Fruit fly (Drosophila melanogaster) whole organism, embryonic: ENCODE measurements around the gene CG10959.

Experiments used
- Asciz ChIP-seq: fragments of 200-800 bp; sonication (Bioruptor generic); optimal IDR thresholded peaks from 2 replicates; lab custom pipeline; 2017; ENCODE audit warnings: missing biosample characterization, mild to moderate bottlenecking, missing genetic modification characterization, missing genetic modification reagents
- Atf3 ChIP-seq: fragments of 200-800 bp; sonication (Bioruptor generic); optimal IDR thresholded peaks from 3 replicates; lab custom pipeline; 2016; ENCODE audit warnings: missing biosample characterization, missing genetic modification characterization
- CG10959 ChIP-seq: fragments of 200-800 bp; sonication (Bioruptor generic); IDR thresholded peaks from 2 replicates; pipeline ENCODE4 v1.3.6; 2022; ENCODE audit warnings: missing biosample characterization, missing genetic modification characterization
- CG12155 ChIP-seq: fragments of 200-800 bp; sonication (Bioruptor generic); optimal IDR thresholded peaks from 3 replicates; lab custom pipeline; 2016; ENCODE audit warnings: missing biosample characterization, missing genetic modification characterization
- CG12299 ChIP-seq: fragments of 200-800 bp; sonication (Bioruptor generic); optimal IDR thresholded peaks from 2 replicates; lab custom pipeline; 2018; ENCODE audit warnings: missing biosample characterization, mild to moderate bottlenecking, missing genetic modification characterization
- CG13894 ChIP-seq: fragments of 200-800 bp; sonication (Bioruptor generic); optimal IDR thresholded peaks from 3 replicates; lab custom pipeline; 2018; ENCODE audit warnings: missing biosample characterization, mild to moderate bottlenecking, missing genetic modification characterization, moderate library complexity
- CG1529 ChIP-seq: fragments of 200-800 bp; sonication (Bioruptor generic); optimal IDR thresholded peaks from 3 replicates; lab custom pipeline; 2018; ENCODE audit warnings: missing biosample characterization, missing genetic modification characterization
- CG16815 ChIP-seq: fragments of 200-800 bp; sonication (Bioruptor generic); optimal IDR thresholded peaks from 3 replicates; lab custom pipeline; 2017; ENCODE audit warnings: missing biosample characterization, mild to moderate bottlenecking, missing genetic modification characterization
- CG17359 ChIP-seq: fragments of 200-800 bp; sonication (Bioruptor generic); optimal IDR thresholded peaks from 3 replicates; lab custom pipeline; 2018; ENCODE audit warnings: missing biosample characterization, mild to moderate bottlenecking, missing genetic modification characterization, moderate library complexity
- CG2712 ChIP-seq: fragments of 200-800 bp; optimal IDR thresholded peaks from 3 replicates; lab custom pipeline; 2019; ENCODE audit warnings: missing biosample characterization, mild to moderate bottlenecking, missing genetic modification characterization, moderate library complexity
- CG30403 ChIP-seq: fragments of 200-800 bp; sonication (Bioruptor generic); optimal IDR thresholded peaks from 3 replicates; lab custom pipeline; 2016; ENCODE audit warnings: missing biosample characterization, missing genetic modification characterization
- CG3065 ChIP-seq: fragments of 200-800 bp; sonication (Bioruptor generic); optimal IDR thresholded peaks from 2 replicates; lab custom pipeline; 2016; ENCODE audit warnings: missing biosample characterization, missing genetic modification characterization
- CG3838 ChIP-seq: fragments of 200-800 bp; sonication (Bioruptor generic); optimal IDR thresholded peaks from 3 replicates; lab custom pipeline; 2016; ENCODE audit warnings: missing biosample characterization, missing genetic modification characterization
- CG3995 ChIP-seq: fragments of 200-800 bp; sonication (Bioruptor generic); optimal IDR thresholded peaks from 3 replicates; lab custom pipeline; 2016; ENCODE audit warnings: missing biosample characterization, missing genetic modification characterization
- CG42726 ChIP-seq: fragments of 200-800 bp; sonication (Bioruptor generic); IDR thresholded peaks from 2 replicates; pipeline ENCODE4 v1.3.6; 2022; ENCODE audit warnings: missing biosample characterization, missing genetic modification characterization; ENCODE audit not compliant: partially characterized antibody
- CG43689 ChIP-seq: fragments of 200-800 bp; sonication (Bioruptor generic); IDR thresholded peaks from 2 replicates; pipeline ENCODE4 v1.3.6; 2022; ENCODE audit warnings: missing biosample characterization, missing genetic modification characterization
- CG5245 ChIP-seq: fragments of 200-800 bp; sonication (Bioruptor generic); optimal IDR thresholded peaks from 3 replicates; lab custom pipeline; 2016; ENCODE audit warnings: missing biosample characterization, missing genetic modification characterization
- CG6175 ChIP-seq: fragments of 200-800 bp; sonication (Bioruptor generic); IDR thresholded peaks from 3 replicates; pipeline ENCODE4 v1.3.6; 2022; ENCODE audit warnings: missing biosample characterization, missing genetic modification characterization
- CG9215 ChIP-seq: fragments of 200-800 bp; sonication (Bioruptor generic); IDR thresholded peaks from 2 replicates; pipeline ENCODE4 v1.3.6; 2022; ENCODE audit warnings: missing biosample characterization, missing genetic modification characterization
- CG9727 ChIP-seq: fragments of 200-800 bp; sonication (Bioruptor generic); optimal IDR thresholded peaks from 3 replicates; lab custom pipeline; 2017; ENCODE audit warnings: missing biosample characterization, mild to moderate bottlenecking, missing genetic modification characterization
- Chrac-16 ChIP-seq: fragments of 200-800 bp; sonication (Bioruptor generic); optimal IDR thresholded peaks from 3 replicates; lab custom pipeline; 2016; ENCODE audit warnings: missing biosample characterization, missing genetic modification characterization
- CrebB ChIP-seq: fragments of 200-800 bp; sonication (Bioruptor generic); optimal IDR thresholded peaks from 3 replicates; lab custom pipeline; 2018; ENCODE audit warnings: missing biosample characterization, mild to moderate bottlenecking, missing genetic modification characterization
- Dfd ChIP-seq, 2 experiments: fragments of >200 bp; optimal IDR thresholded peaks; 2 replicates each; lab custom pipeline; 2017; ENCODE audit warnings: missing biosample characterization in 2 of 2, missing genetic modification characterization in 2 of 2
- Dp ChIP-seq: fragments of 200-800 bp; sonication (Bioruptor generic); optimal IDR thresholded peaks from 2 replicates; lab custom pipeline; 2018; ENCODE audit warnings: missing biosample characterization, mild to moderate bottlenecking, missing genetic modification characterization, moderate library complexity
- Drgx ChIP-seq: fragments of 200-800 bp; sonication (Bioruptor generic); IDR thresholded peaks from 2 replicates; pipeline ENCODE4 v1.3.6; 2022; ENCODE audit warnings: missing biosample characterization, missing genetic modification characterization
- Elba2 ChIP-seq: fragments of 200-800 bp; sonication (Bioruptor generic); optimal IDR thresholded peaks from 3 replicates; lab custom pipeline; 2016; ENCODE audit warnings: missing biosample characterization, missing genetic modification characterization
- Hmx ChIP-seq: fragments of 200-800 bp; sonication (Bioruptor generic); optimal IDR thresholded peaks from 2 replicates; lab custom pipeline; 2016; ENCODE audit warnings: missing biosample characterization, missing genetic modification characterization
- Lhr ChIP-seq: fragments of 200-800 bp; sonication (Bioruptor generic); optimal IDR thresholded peaks from 3 replicates; lab custom pipeline; 2017; ENCODE audit warnings: mild to moderate bottlenecking, missing biosample characterization, missing genetic modification reagents, missing genetic modification characterization
- Meics ChIP-seq: fragments of 200-800 bp; sonication (Bioruptor generic); optimal IDR thresholded peaks from 2 replicates; lab custom pipeline; 2017; ENCODE audit warnings: missing biosample characterization, mild to moderate bottlenecking, missing genetic modification characterization
- Oaz ChIP-seq: fragments of 200-800 bp; sonication (Bioruptor generic); IDR thresholded peaks from 2 replicates; pipeline ENCODE4 v1.3.6; 2022; ENCODE audit warnings: missing biosample characterization, missing genetic modification characterization
- Xbp1 ChIP-seq: fragments of 200-800 bp; sonication (Bioruptor generic); optimal IDR thresholded peaks from 3 replicates; lab custom pipeline; 2016; ENCODE audit warnings: missing biosample characterization, mild to moderate bottlenecking, missing genetic modification characterization
- az2 ChIP-seq: fragments of 200-800 bp; sonication (Bioruptor generic); optimal IDR thresholded peaks from 3 replicates; lab custom pipeline; 2016; ENCODE audit warnings: missing biosample characterization, missing genetic modification characterization
- corto ChIP-seq: fragments of 200-800 bp; sonication (Bioruptor generic); optimal IDR thresholded peaks from 2 replicates; lab custom pipeline; 2016; ENCODE audit warnings: missing biosample characterization, mild to moderate bottlenecking, missing genetic modification characterization, moderate library complexity
- esg ChIP-seq: fragments of 200-800 bp; sonication (Bioruptor generic); conservative IDR thresholded peaks from 2 replicates; pipeline ENCODE4 v1.3.6; 2022; ENCODE audit warnings: missing biosample characterization, missing genetic modification characterization
- gcm ChIP-seq: fragments of 200-800 bp; sonication (Bioruptor generic); optimal IDR thresholded peaks from 2 replicates; lab custom pipeline; 2019; ENCODE audit warnings: missing biosample characterization, mild to moderate bottlenecking, missing genetic modification characterization, moderate library complexity
- gsb-n ChIP-seq: fragments of 200-800 bp; sonication (Bioruptor generic); optimal IDR thresholded peaks from 3 replicates; lab custom pipeline; 2018; ENCODE audit warnings: missing biosample characterization, mild to moderate bottlenecking, missing genetic modification characterization
- gt ChIP-seq: fragments of 200-800 bp; sonication (Bioruptor generic); IDR thresholded peaks from 2 replicates; pipeline ENCODE4 v1.3.6; 2022; ENCODE audit warnings: missing biosample characterization, missing genetic modification characterization
- jigr1 ChIP-seq: fragments of 200-800 bp; sonication (Bioruptor generic); IDR thresholded peaks from 3 replicates; pipeline ENCODE4 v1.3.6; 2022; ENCODE audit warnings: missing biosample characterization, missing genetic modification characterization
- kay ChIP-seq: fragments of 200-800 bp; sonication (Bioruptor generic); optimal IDR thresholded peaks from 2 replicates; lab custom pipeline; 2016; ENCODE audit warnings: missing biosample characterization, missing genetic modification characterization
- lmd ChIP-seq: fragments of 200-800 bp; sonication (Bioruptor generic); IDR thresholded peaks from 2 replicates; pipeline ENCODE4 v1.3.6; 2022; ENCODE audit warnings: missing biosample characterization, missing genetic modification characterization
- otp ChIP-seq: fragments of 200-800 bp; sonication (Bioruptor generic); IDR thresholded peaks from 3 replicates; pipeline ENCODE4, ENCODE4 v1.3.6; 2022; ENCODE audit warnings: missing biosample characterization, missing genetic modification characterization
- pfk ChIP-seq: fragments of 200-800 bp; sonication (Bioruptor generic); optimal IDR thresholded peaks from 2 replicates; lab custom pipeline; 2018; ENCODE audit warnings: missing biosample characterization, mild to moderate bottlenecking, missing genetic modification characterization, moderate library complexity
- schlank ChIP-seq: fragments of 200-800 bp; sonication (Bioruptor generic); optimal IDR thresholded peaks from 2 replicates; lab custom pipeline; 2018; ENCODE audit warnings: missing biosample characterization, mild to moderate bottlenecking, missing genetic modification characterization
- scrt ChIP-seq: fragments of 200-800 bp; sonication (Bioruptor generic); optimal IDR thresholded peaks from 2 replicates; lab custom pipeline; 2018; ENCODE audit warnings: missing biosample characterization, mild to moderate bottlenecking, missing genetic modification characterization, moderate library complexity
- sens-2 ChIP-seq: fragments of 200-800 bp; sonication (Bioruptor generic); IDR thresholded peaks from 2 replicates; pipeline ENCODE4 v1.3.6; 2022; ENCODE audit warnings: missing biosample characterization, missing genetic modification characterization
- shn ChIP-seq: fragments of 200-800 bp; sonication (Bioruptor generic); optimal IDR thresholded peaks from 3 replicates; lab custom pipeline; 2016; ENCODE audit warnings: missing biosample characterization, missing genetic modification characterization
- sima ChIP-seq: fragments of 200-800 bp; sonication (Bioruptor generic); optimal IDR thresholded peaks from 2 replicates; lab custom pipeline; 2016; ENCODE audit warnings: missing biosample characterization, missing genetic modification characterization
- slp2 ChIP-seq: fragments of 200-800 bp; sonication (Bioruptor generic); optimal IDR thresholded peaks from 2 replicates; lab custom pipeline; 2016; ENCODE audit warnings: missing biosample characterization, missing genetic modification characterization
- so ChIP-seq: fragments of 200-800 bp; sonication (Bioruptor generic); IDR thresholded peaks from 3 replicates; pipeline ENCODE4 v1.3.6; 2022; ENCODE audit warnings: missing biosample characterization, missing genetic modification characterization
- tll ChIP-seq, 2 experiments: fragments of 200-800 bp in 1 of 2; fragments of >200 bp in 1 of 2; sonication (Bioruptor generic) in 1 of 2; optimal IDR thresholded peaks; 2 replicates each; lab custom pipeline; 2017 to 2019; ENCODE audit warnings: missing biosample characterization in 2 of 2, missing genetic modification characterization in 2 of 2, mild to moderate bottlenecking in 1 of 2, moderate library complexity in 1 of 2
- tup ChIP-seq: fragments of 200-800 bp; sonication (Bioruptor generic); optimal IDR thresholded peaks from 2 replicates; lab custom pipeline; 2016; ENCODE audit warnings: missing biosample characterization, mild to moderate bottlenecking, missing genetic modification characterization, moderate library complexity
- vvl ChIP-seq: fragments of 200-800 bp; sonication (Bioruptor generic); IDR thresholded peaks from 2 replicates; pipeline ENCODE4 v1.3.6; 2022; ENCODE audit warnings: missing biosample characterization, missing genetic modification characterization
- zfh1 ChIP-seq: fragments of 200-800 bp; sonication (Bioruptor generic); IDR thresholded peaks from 3 replicates; pipeline ENCODE4 v1.3.6; 2022; ENCODE audit warnings: missing biosample characterization, missing genetic modification characterization

Gene CG10959

DNA sequence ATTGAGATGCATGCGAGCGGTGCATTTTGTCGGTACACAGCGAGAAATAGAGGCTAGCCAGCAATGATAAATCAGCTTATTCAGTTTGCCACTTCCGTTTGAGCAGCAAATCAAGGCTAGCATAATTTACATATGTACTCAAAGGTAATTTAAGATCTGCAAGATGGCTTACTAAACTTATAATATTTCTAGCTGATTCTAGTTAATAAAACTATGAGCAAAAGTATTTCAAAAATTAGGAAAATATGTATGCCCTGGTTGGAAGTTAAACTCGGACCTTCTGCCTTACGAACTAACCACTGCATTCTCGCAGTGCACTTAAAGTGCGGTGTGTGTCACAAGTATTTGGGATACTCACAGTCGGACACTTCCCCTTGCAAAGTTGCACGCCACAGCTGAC lies 25.7 kb upstream of the CG10959 start (continued):
- no peak for TF ChIP-seq Oaz
- no peak for TF ChIP-seq CG6175 (GFP tag; lab: Robert Waterston, UW)
- TF ChIP-seq otp (GFP tag; lab: Robert Waterston, UW) = no peak
- TF ChIP-seq esg = no peak
- TF ChIP-seq so = no peak
- no peak for TF ChIP-seq tll (GFP tag; optimal IDR thresholded peaks at IDR 0.05; lab: Kevin White, UChicago)
- no peak for TF ChIP-seq Chrac-16 (GFP tag; lab: Kevin White, UChicago)
- TF ChIP-seq gt (GFP tag; lab: Robert Waterston, UW) = no peak
- TF ChIP-seq CG10959 = no peak
- no peak for TF ChIP-seq Hmx
- TF ChIP-seq kay = no peak
- no peak for TF ChIP-seq Xbp1 (GFP tag; lab: Kevin White, UChicago)
- no peak for TF ChIP-seq CrebB (tag; lab: Kevin White, UChicago)
- no peak for TF ChIP-seq Meics (GFP tag; lab: Kevin White, UChicago)
- no peak for TF ChIP-seq CG12299 (tag; lab: Kevin White, UChicago)
- TF ChIP-seq CG9215 (GFP tag; lab: Robert Waterston, UW) = no peak
- 0 out of 3 replicates have a peak, but pooled peaks have one; percentile 4 for TF ChIP-seq zfh1
- TF ChIP-seq gcm (GFP tag; lab: Kevin White, UChicago) = no peak
- TF ChIP-seq jigr1 (GFP tag; lab: Robert Waterston, UW) = no peak
- no peak for TF ChIP-seq CG12155 (GFP tag; lab: Kevin White, UChicago)
- TF ChIP-seq Dfd (GFP tag; optimal IDR thresholded peaks at IDR 0.05; lab: Kevin White, UChicago) = no peak
- peak; percentile 40 for TF ChIP-seq CG9727 (GFP tag; lab: Kevin White, UChicago)
- TF ChIP-seq pfk (GFP tag; lab: Kevin White, UChicago) = no peak
- TF ChIP-seq Dp = no peak
- TF ChIP-seq CG3838 (GFP tag; lab: Kevin White, UChicago) = no peak
- no peak for TF ChIP-seq CG16815
- no peak for TF ChIP-seq CG42726
- TF ChIP-seq sens-2 = no peak
- no peak for TF ChIP-seq shn (GFP tag; lab: Kevin White, UChicago)
- TF ChIP-seq schlank (tag; lab: Kevin White, UChicago) = no peak
- peak; percentile 15 for TF ChIP-seq CG30403 (GFP tag; lab: Kevin White, UChicago)
- no peak for TF ChIP-seq CG3995 (GFP tag; lab: Kevin White, UChicago)
- peak; percentile 70 for TF ChIP-seq Drgx (GFP tag; lab: Robert Waterston, UW)
- no peak for TF ChIP-seq corto (GFP tag; lab: Kevin White, UChicago)
- no peak for TF ChIP-seq lmd (GFP tag; lab: Robert Waterston, UW)
- TF ChIP-seq sima (GFP tag; lab: Kevin White, UChicago) = no peak
- TF ChIP-seq CG5245 = no peak
- TF ChIP-seq Asciz (GFP tag; lab: Kevin White, UChicago) = no peak
- no peak for TF ChIP-seq tup
- no peak for TF ChIP-seq Lhr (GFP tag; lab: Kevin White, UChicago)
- no peak for TF ChIP-seq slp2 (GFP tag; lab: Kevin White, UChicago)
- TF ChIP-seq Atf3 = no peak
- peak; percentile 14 for TF ChIP-seq CG1529 (GFP tag; lab: Kevin White, UChicago)
- TF ChIP-seq CG2712 = peak; percentile 43
- no peak for TF ChIP-seq CG17359
- no peak for TF ChIP-seq gsb-n (tag; lab: Kevin White, UChicago)
- TF ChIP-seq Elba2 (GFP tag; lab: Kevin White, UChicago) = no peak
- TF ChIP-seq CG13894 (tag; lab: Kevin White, UChicago) = no peak
- no peak for TF ChIP-seq vvl
- TF ChIP-seq az2 = peak; percentile 2
- no peak for TF ChIP-seq scrt (GFP tag; lab: Kevin White, UChicago)
- TF ChIP-seq CG3065 = no peak
- no peak for TF ChIP-seq CG43689 (GFP tag; lab: Robert Waterston, UW)
